Worm (Caenorhabditis elegans): Measurements from ENCODE around the gene Y43E12A.2.

DNA sequence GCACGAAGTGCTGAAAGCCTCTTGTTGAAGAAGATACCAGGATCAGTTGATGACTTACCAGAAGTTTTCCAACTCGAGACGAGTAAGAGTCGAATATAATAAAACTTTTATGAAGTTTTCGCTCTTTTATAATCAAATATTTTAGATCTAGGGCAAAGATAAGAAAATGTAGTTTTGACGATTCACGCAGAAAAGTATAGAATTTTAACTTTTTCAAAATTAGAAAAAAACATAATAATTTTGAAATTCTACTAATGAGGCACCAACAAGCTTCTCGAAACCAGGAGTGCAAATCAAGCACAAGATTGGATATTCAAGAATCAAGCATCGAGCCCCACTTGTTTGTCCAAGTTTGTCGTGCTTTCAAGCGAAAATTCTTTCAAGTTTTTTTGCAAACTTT lies 33.1 kb upstream of the Y43E12A.2 start, which contains the start of gene Y69E1A.1:
- TF ChIP-seq W03F9.2 (tag; optimal IDR thresholded peaks at IDR 0.05): no peak
- no peak for TF ChIP-seq him-1 (tag; optimal IDR thresholded peaks at IDR 0.05)
